Worm (Caenorhabditis elegans): ENCODE data around the gene sra-27.

sra-27 gene

DNA sequence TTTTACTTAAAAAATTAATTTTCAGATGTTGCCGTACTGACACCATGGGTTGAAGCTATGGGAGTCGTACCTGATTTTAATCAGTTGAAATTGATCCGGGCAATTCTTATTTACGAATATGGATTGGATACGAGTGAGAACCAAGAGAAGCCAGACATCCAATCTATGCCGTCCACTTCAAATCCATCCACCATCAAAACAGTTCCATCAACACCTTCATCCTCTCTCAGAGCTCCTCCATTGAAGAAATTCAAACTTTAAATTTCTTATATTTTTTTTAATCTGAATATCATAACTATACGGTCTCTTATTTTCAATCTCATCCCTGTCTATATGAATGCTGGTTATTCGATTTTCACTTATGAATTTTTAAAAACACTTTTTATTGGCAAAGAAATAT is 9.9 kb upstream of the sra-27 start:
- TF ChIP-seq dao-5 (tag; optimal IDR thresholded peaks at IDR 0.05) = no peak
- TF ChIP-seq him-1 (tag; optimal IDR thresholded peaks at IDR 0.05) = no peak
- no peak for TF ChIP-seq W03F9.2 (tag; optimal IDR thresholded peaks at IDR 0.05)

DNA sequence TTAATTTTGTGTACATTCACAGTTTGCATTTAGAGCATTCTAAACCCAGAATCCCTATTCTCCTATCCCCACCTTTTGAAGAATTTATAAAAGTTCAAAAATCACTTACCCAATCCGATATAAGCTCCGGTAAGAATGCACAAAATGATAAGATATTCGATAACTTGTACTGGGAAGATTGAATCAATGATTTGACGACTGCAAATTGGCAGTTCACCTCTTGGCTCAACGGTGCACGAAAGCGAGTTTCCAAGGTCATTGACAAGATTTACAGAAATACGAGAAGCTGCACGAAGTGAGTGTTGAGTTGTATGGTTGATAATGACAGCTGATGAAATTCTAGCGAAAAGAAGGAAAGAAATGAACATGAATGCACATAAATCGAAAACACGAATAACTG is 8.5 kb upstream of the sra-27 start:
- no peak for TF ChIP-seq him-1 (tag; optimal IDR thresholded peaks at IDR 0.05)
- TF ChIP-seq dao-5 (tag; optimal IDR thresholded peaks at IDR 0.05) = no peak
- no peak for TF ChIP-seq W03F9.2 (tag; optimal IDR thresholded peaks at IDR 0.05)

ce11 chrII:6561300-6561699 is 7.5 kb upstream of the sra-27 start, which contains the start of gene F18C5.10:
F18C5.10 (minus strand) TSS chrII:6561444.
- TF ChIP-seq dao-5 (tag; optimal IDR thresholded peaks at IDR 0.05) (no peak), W03F9.2 (tag; optimal IDR thresholded peaks at IDR 0.05) (no peak), him-1 (tag; optimal IDR thresholded peaks at IDR 0.05) (no peak)

ce11 chrII:6562203-6562867 is 6.5 kb upstream of the sra-27 start:
- TF ChIP-seq W03F9.2 (tag; optimal IDR thresholded peaks at IDR 0.05) = no peak
- no peak for TF ChIP-seq him-1 (tag; optimal IDR thresholded peaks at IDR 0.05)
- no peak for TF ChIP-seq dao-5 (tag; optimal IDR thresholded peaks at IDR 0.05)

ce11 chrII:6563238-6563637 is 5.6 kb upstream of the sra-27 start:
- TF ChIP-seq W03F9.2 (tag; optimal IDR thresholded peaks at IDR 0.05) (no peak), him-1 (tag; optimal IDR thresholded peaks at IDR 0.05) (no peak), dao-5 (tag; optimal IDR thresholded peaks at IDR 0.05) (no peak)

DNA sequence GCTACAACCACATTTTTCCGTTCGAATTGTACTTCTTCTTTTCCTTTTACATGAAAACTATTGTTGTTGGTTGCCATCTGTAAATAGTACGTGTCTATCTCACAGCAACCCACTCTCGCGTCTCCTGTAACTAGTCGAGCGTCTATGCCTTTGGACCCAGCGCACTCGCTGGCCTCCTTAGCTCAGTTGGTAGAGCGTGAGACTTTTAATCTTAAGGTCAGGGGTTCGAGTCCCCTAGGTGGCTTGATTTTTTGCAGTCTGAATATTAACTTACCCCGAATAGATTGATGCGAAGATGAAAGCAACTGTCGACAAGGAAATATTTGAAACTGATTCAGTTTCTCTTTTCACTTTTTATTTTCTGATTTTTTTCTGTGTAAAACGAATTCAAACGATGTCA is 3.7 kb upstream of the sra-27 start, which contains the start of gene mpz-3:
Gene mpz-3, minus strand, starts transcription at position 320 of the 400 bp plus-strand sequence.
- TF ChIP-seq dao-5 (tag; optimal IDR thresholded peaks at IDR 0.05) (no peak), him-1 (tag; optimal IDR thresholded peaks at IDR 0.05) (no peak), W03F9.2 (tag; optimal IDR thresholded peaks at IDR 0.05) (no peak)

ce11 chrII:6566628-6567180 is 2.1 kb upstream of the sra-27 start, which contains the start of the genes F18C5.5 and F18C5.9:
F18C5.5 (minus strand) TSS chrII:6566728.
F18C5.9 (plus strand) TSS chrII:6567130.
- TF ChIP-seq him-1 (tag; optimal IDR thresholded peaks at IDR 0.05) (no peak), dao-5 (tag; optimal IDR thresholded peaks at IDR 0.05) (no peak), W03F9.2 (tag; optimal IDR thresholded peaks at IDR 0.05) (no peak)

DNA sequence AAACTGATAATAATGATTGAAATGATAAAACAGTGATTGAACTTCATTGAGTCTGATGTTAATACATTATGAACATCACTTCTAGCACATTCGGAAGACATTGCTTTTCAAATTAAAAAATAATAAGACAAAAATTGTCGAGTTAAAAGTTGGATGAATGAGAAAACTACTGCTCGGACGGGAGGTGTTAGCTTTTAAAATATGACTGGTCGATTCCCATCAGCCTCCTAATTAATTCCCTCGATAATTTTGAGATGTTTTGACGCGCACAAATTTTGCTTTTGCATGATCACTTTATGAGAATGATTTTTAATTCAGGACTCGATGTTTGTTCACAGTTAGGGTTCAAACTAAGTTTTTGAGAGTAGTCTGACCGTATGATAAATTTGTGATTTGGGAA is 4.9 kb downstream of the sra-27 start, which contains the start of gene sra-28:
Gene sra-28, minus strand, starts transcription at position 101 of the 400 bp plus-strand sequence.
- TF ChIP-seq him-1 (tag; optimal IDR thresholded peaks at IDR 0.05) = no peak
- no peak for TF ChIP-seq dao-5 (tag; optimal IDR thresholded peaks at IDR 0.05)
- no peak for TF ChIP-seq W03F9.2 (tag; optimal IDR thresholded peaks at IDR 0.05)

- no peak for TF ChIP-seq W03F9.2 (tag; optimal IDR thresholded peaks at IDR 0.05)
Measured at ce11 chrII:6575647-6576046, 6.8 kb downstream of the sra-27 start, which contains the start of gene sra-29. sra-29 (minus strand) TSS chrII:6575747.

ce11 chrII:6578378-6578777 is 9.6 kb downstream of the sra-27 start, which contains the start of gene sra-31:
sra-31 (minus strand) TSS chrII:6578478.
- TF ChIP-seq him-1 (tag; optimal IDR thresholded peaks at IDR 0.05) = no peak
- no peak for TF ChIP-seq W03F9.2 (tag; optimal IDR thresholded peaks at IDR 0.05)
- no peak for TF ChIP-seq dao-5 (tag; optimal IDR thresholded peaks at IDR 0.05)

DNA sequence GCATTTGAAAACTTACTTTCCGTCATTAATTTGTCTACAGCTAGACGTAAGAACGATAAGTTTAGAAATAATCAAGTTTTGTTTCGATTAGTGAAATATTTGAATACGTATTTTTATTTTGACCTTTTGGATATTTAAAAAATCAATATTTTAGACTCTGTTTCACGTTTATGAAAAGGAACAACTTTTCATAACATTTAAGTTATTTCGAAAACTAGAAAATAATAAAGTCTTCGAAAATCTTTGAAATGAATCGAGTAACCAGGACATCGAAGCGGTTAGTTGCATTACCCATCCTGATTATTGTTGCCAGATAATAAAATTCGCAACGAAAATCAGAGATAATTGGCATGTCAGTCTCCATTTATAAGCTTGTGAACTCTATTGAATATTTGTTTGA is 12.4 kb downstream of the sra-27 start, which contains the start of gene C56C10.6:
Gene C56C10.6, minus strand, starts transcription at position 101 of the 400 bp plus-strand sequence.
- TF ChIP-seq him-1 (tag; optimal IDR thresholded peaks at IDR 0.05) (no peak), W03F9.2 (tag; optimal IDR thresholded peaks at IDR 0.05) (no peak), dao-5 (tag; optimal IDR thresholded peaks at IDR 0.05) (no peak)

- TF ChIP-seq dao-5 (tag; optimal IDR thresholded peaks at IDR 0.05) (no peak), W03F9.2 (tag; optimal IDR thresholded peaks at IDR 0.05) (no peak), him-1 (tag; optimal IDR thresholded peaks at IDR 0.05) (no peak)
Measured at ce11 chrII:6582758-6583157, 14.0 kb downstream of the sra-27 start, which contains the start of gene C56C10.4. C56C10.4 (plus strand) TSS chrII:6583058.

DNA sequence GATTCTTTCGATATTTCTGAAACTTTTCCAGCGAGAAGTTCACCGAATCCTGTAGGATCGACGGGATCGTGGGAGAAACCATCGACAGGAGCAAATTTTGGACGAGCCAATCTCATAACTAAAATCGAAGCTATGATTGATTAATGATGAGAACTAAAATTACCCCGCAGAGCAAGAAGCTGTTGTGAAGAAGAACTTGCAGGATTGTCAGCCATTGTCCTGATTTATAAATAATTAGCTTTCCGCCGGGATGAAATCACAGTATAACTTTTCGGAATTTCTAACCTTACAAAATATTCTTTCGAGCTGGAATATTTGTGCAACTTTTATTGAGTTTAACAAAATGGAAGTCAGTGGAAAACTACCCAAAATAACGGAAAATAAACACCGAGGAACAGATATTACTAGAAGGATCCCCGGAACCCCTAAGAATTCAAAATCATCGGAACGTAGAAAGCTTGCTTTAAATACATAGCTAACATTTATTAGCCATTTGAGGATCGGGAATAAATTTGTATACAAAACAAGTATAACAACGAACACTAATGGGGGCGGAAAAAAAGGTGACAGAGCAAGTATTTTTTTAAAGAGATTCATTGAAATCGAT is 18.6 kb downstream of the sra-27 start, which contains the start of gene C56C10.7:
Gene C56C10.7, minus strand, starts transcription at position 312 of the 607 bp plus-strand sequence.
- TF ChIP-seq dao-5 (tag; optimal IDR thresholded peaks at IDR 0.05) = no peak
- TF ChIP-seq W03F9.2 (tag; optimal IDR thresholded peaks at IDR 0.05) = no peak
- no peak for TF ChIP-seq him-1 (tag; optimal IDR thresholded peaks at IDR 0.05)

Measured in whole organism, L4/young adult.